Worm (Caenorhabditis elegans) whole organism, mixed stage, embryonic: ENCODE data around the gene tre-4.
A peak's percentile ranks its signal among the peaks of the same experiment; 100 is the strongest.

Experiments
- M03D4.4 ChIP-seq: sonication (generic microtip); optimal IDR thresholded peaks from 2 replicates; lab custom pipeline; 2017; ENCODE audit warnings: mild to moderate bottlenecking, missing genetic modification characterization, missing compliant biosample characterization
- bed-3 ChIP-seq: fragments of 200-800 bp; sonication (Bioruptor generic); optimal IDR thresholded peaks from 3 replicates; lab custom pipeline; 2018; ENCODE audit warnings: mild to moderate bottlenecking, missing genetic modification characterization, moderate library complexity, missing compliant biosample characterization
- blmp-1 ChIP-seq: fragments of 150-350 bp; optimal IDR thresholded peaks from 2 replicates; lab custom pipeline; 2014; ENCODE audit warnings: missing biosample characterization, missing genetic modification characterization
- ceh-39 ChIP-seq: fragments of 150-350 bp; optimal IDR thresholded peaks from 2 replicates; lab custom pipeline; 2014; ENCODE audit warnings: missing biosample characterization, missing genetic modification characterization
- ceh-43 ChIP-seq: fragments of 200-800 bp; sonication (Bioruptor generic); optimal IDR thresholded peaks from 2 replicates; lab custom pipeline; 2018; ENCODE audit warnings: mild to moderate bottlenecking, missing genetic modification characterization, moderate library complexity, missing compliant biosample characterization
- ceh-83 ChIP-seq: fragments of 200-800 bp; sonication (Bioruptor generic); optimal IDR thresholded peaks from 2 replicates; lab custom pipeline; 2018; ENCODE audit warnings: mild to moderate bottlenecking, missing genetic modification characterization, missing compliant biosample characterization
- ces-1 ChIP-seq: fragments of 150-350 bp; optimal IDR thresholded peaks from 2 replicates; lab custom pipeline; 2014; ENCODE audit warnings: missing biosample characterization, missing genetic modification reagents, missing genetic modification characterization
- cnd-1 ChIP-seq: fragments of 200-800 bp; sonication (Bioruptor generic); optimal IDR thresholded peaks from 2 replicates; lab custom pipeline; 2018; ENCODE audit warnings: mild to moderate bottlenecking, missing genetic modification characterization, missing compliant biosample characterization
- drap-1 ChIP-seq: fragments of 200-800 bp; sonication (Bioruptor generic); optimal IDR thresholded peaks from 3 replicates; lab custom pipeline; 2018; ENCODE audit warnings: mild to moderate bottlenecking, missing genetic modification characterization, missing compliant biosample characterization
- elt-1 ChIP-seq: sonication (generic microtip); optimal IDR thresholded peaks from 2 replicates; lab custom pipeline; 2017; ENCODE audit warnings: missing genetic modification characterization, mild to moderate bottlenecking, missing compliant biosample characterization, antibody characterized with exemption, moderate library complexity, borderline replicate concordance; ENCODE audit not compliant: insufficient read depth
- elt-3 ChIP-seq: fragments of 150-350 bp; optimal IDR thresholded peaks from 2 replicates; lab custom pipeline; 2014; ENCODE audit warnings: missing biosample characterization, missing genetic modification characterization
- flh-1 ChIP-seq: fragments of 200-800 bp; sonication (Bioruptor generic); optimal IDR thresholded peaks from 2 replicates; lab custom pipeline; 2018; ENCODE audit warnings: mild to moderate bottlenecking, missing genetic modification characterization, moderate library complexity, missing compliant biosample characterization
- ham-2 ChIP-seq: fragments of 200-800 bp; sonication (Bioruptor generic); optimal IDR thresholded peaks from 2 replicates; lab custom pipeline; 2018; ENCODE audit warnings: mild to moderate bottlenecking, missing genetic modification characterization, missing compliant biosample characterization
- hlh-1 ChIP-seq: fragments of 150-350 bp; optimal IDR thresholded peaks from 2 replicates; lab custom pipeline; 2014; ENCODE audit warnings: missing biosample characterization, missing genetic modification reagents, missing genetic modification characterization
- lin-13 ChIP-seq: fragments of 150-350 bp; optimal IDR thresholded peaks from 2 replicates; lab custom pipeline; 2014; ENCODE audit warnings: missing biosample characterization, missing genetic modification characterization
- lin-32 ChIP-seq: fragments of 200-800 bp; sonication (Bioruptor generic); optimal IDR thresholded peaks from 2 replicates; lab custom pipeline; 2018; ENCODE audit warnings: mild to moderate bottlenecking, missing genetic modification characterization, missing compliant biosample characterization
- lsy-2 ChIP-seq: fragments of 150-350 bp; optimal IDR thresholded peaks from 2 replicates; lab custom pipeline; 2014; ENCODE audit warnings: missing biosample characterization, missing genetic modification characterization
- mab-5 ChIP-seq: fragments of 150-350 bp; optimal IDR thresholded peaks from 2 replicates; lab custom pipeline; 2014; ENCODE audit warnings: missing biosample characterization, missing genetic modification characterization
- mep-1 ChIP-seq: fragments of 150-350 bp; optimal IDR thresholded peaks from 2 replicates; lab custom pipeline; 2017; ENCODE audit warnings: missing biosample characterization, missing genetic modification reagents, missing genetic modification characterization, inconsistent platforms
- mls-2 ChIP-seq: sonication (generic microtip); optimal IDR thresholded peaks from 2 replicates; lab custom pipeline; 2016; ENCODE audit warnings: mild to moderate bottlenecking, missing genetic modification characterization, moderate library complexity, missing compliant biosample characterization
- nhr-12 ChIP-seq: fragments of 150-350 bp; optimal IDR thresholded peaks from 2 replicates; lab custom pipeline; 2014; ENCODE audit warnings: missing biosample characterization, missing genetic modification characterization
- nhr-2 ChIP-seq: fragments of 150-350 bp; optimal IDR thresholded peaks from 2 replicates; lab custom pipeline; 2014; ENCODE audit warnings: missing biosample characterization, missing genetic modification characterization
- nhr-237 ChIP-seq: fragments of 150-350 bp; optimal IDR thresholded peaks from 2 replicates; lab custom pipeline; 2014; ENCODE audit warnings: missing biosample characterization, missing genetic modification characterization
- nhr-28 ChIP-seq: fragments of 150-350 bp; optimal IDR thresholded peaks from 2 replicates; lab custom pipeline; 2014; ENCODE audit warnings: missing biosample characterization, missing genetic modification characterization
- nhr-76 ChIP-seq: sonication (generic microtip); optimal IDR thresholded peaks from 2 replicates; lab custom pipeline; 2017; ENCODE audit warnings: missing biosample characterization, missing genetic modification characterization
- pha-4 ChIP-seq: fragments of 150-350 bp; optimal IDR thresholded peaks from 2 replicates; lab custom pipeline; 2018; ENCODE audit warnings: missing biosample characterization, missing genetic modification reagents, missing genetic modification characterization
- sem-2 ChIP-seq: fragments of 200-800 bp; sonication (Bioruptor generic); optimal IDR thresholded peaks from 2 replicates; lab custom pipeline; 2018; ENCODE audit warnings: mild to moderate bottlenecking, missing genetic modification characterization, missing compliant biosample characterization
- snpc-4 ChIP-seq: fragments of 150-350 bp; optimal IDR thresholded peaks from 2 replicates; lab custom pipeline; 2014; ENCODE audit warnings: missing biosample characterization, missing genetic modification characterization
- sptf-1 ChIP-seq: sonication (generic microtip); optimal IDR thresholded peaks from 2 replicates; lab custom pipeline; 2017; ENCODE audit warnings: mild to moderate bottlenecking, missing genetic modification characterization, moderate library complexity, missing compliant biosample characterization
- tbx-8 ChIP-seq: fragments of 200-800 bp; sonication (Bioruptor generic); optimal IDR thresholded peaks from 2 replicates; lab custom pipeline; 2018; ENCODE audit warnings: mild to moderate bottlenecking, missing genetic modification characterization, moderate library complexity, missing compliant biosample characterization
- unc-120 ChIP-seq: sonication (generic microtip); optimal IDR thresholded peaks from 2 replicates; lab custom pipeline; 2017; ENCODE audit warnings: missing genetic modification characterization, missing compliant biosample characterization; ENCODE audit not compliant: poor library complexity, severe bottlenecking
- unc-39 ChIP-seq: fragments of 150-350 bp; optimal IDR thresholded peaks from 2 replicates; lab custom pipeline; 2014; ENCODE audit warnings: missing biosample characterization, missing genetic modification characterization
- unc-62 ChIP-seq: fragments of 150-350 bp; optimal IDR thresholded peaks from 2 replicates; lab custom pipeline; 2014; ENCODE audit warnings: missing biosample characterization, missing genetic modification reagents, missing genetic modification characterization
- zip-8 ChIP-seq: fragments of 150-350 bp; optimal IDR thresholded peaks from 2 replicates; lab custom pipeline; 2014; ENCODE audit warnings: missing biosample characterization, missing genetic modification characterization
- ztf-11 ChIP-seq: fragments of 150-350 bp; optimal IDR thresholded peaks from 2 replicates; lab custom pipeline; 2014; ENCODE audit warnings: missing biosample characterization, missing genetic modification characterization

The tre-4 gene

ce11 chrX:13511796-13512195, 39.8 kb downstream of the tre-4 start:
- TF ChIP-seq ces-1 (GFP tag; lab: Kevin White, UChicago) (peak; percentile 14), unc-62 (GFP tag; lab: Kevin White, UChicago) (peak; percentile 29), lsy-2 (tag; lab: Kevin White, UChicago) (peak; percentile 8), elt-3 (no peak), ceh-39 (tag; lab: Kevin White, UChicago) (no peak), sem-2 (GFP tag; lab: Kevin White, UChicago) (peak; percentile 72), lin-13 (tag; lab: Kevin White, UChicago) (peak; percentile 17), cnd-1 (tag; lab: Kevin White, UChicago) (peak; percentile 90), snpc-4 (tag; lab: Kevin White, UChicago) (no peak), drap-1 (GFP tag; lab: Kevin White, UChicago) (peak; percentile 84), elt-1 (tag; lab: Kevin White, UChicago) (no peak), nhr-28 (tag; lab: Kevin White, UChicago) (peak; percentile 47), ceh-83 (peak; percentile 80), mab-5 (tag; lab: Kevin White, UChicago) (no peak), nhr-76 (tag; lab: Kevin White, UChicago) (no peak), ham-2 (GFP tag; lab: Kevin White, UChicago) (peak; percentile 44), unc-120 (tag; lab: Kevin White, UChicago) (peak; percentile 86), hlh-1 (no peak), nhr-237 (tag; lab: Kevin White, UChicago) (no peak), ztf-11 (tag; lab: Kevin White, UChicago) (no peak), unc-39 (tag; lab: Kevin White, UChicago) (no peak), lin-32 (GFP tag; lab: Kevin White, UChicago) (peak; percentile 67), nhr-12 (no peak), M03D4.4 (peak; percentile 79), ceh-43 (GFP tag; lab: Kevin White, UChicago) (peak; percentile 82), pha-4 (tag; lab: Kevin White, UChicago) (no peak), mls-2 (peak; percentile 87), tbx-8 (GFP tag; lab: Kevin White, UChicago) (peak; percentile 53), sptf-1 (tag; lab: Kevin White, UChicago) (peak; percentile 87), blmp-1 (tag; lab: Kevin White, UChicago) (no peak), bed-3 (GFP tag; lab: Kevin White, UChicago) (peak; percentile 79), mep-1 (tag; lab: Kevin White, UChicago) (peak; percentile 35), nhr-2 (no peak), flh-1 (GFP tag; lab: Kevin White, UChicago) (peak; percentile 39), zip-8 (tag; lab: Kevin White, UChicago) (no peak)
- TF ChIP-seq, all 35 proteins: peak for 20

- TF ChIP-seq ces-1 (GFP tag; lab: Kevin White, UChicago) (peak; percentile 91), drap-1 (GFP tag; lab: Kevin White, UChicago) (no peak), snpc-4 (tag; lab: Kevin White, UChicago) (no peak), zip-8 (tag; lab: Kevin White, UChicago) (no peak), ceh-39 (tag; lab: Kevin White, UChicago) (no peak), sem-2 (GFP tag; lab: Kevin White, UChicago) (no peak), cnd-1 (tag; lab: Kevin White, UChicago) (no peak), lsy-2 (tag; lab: Kevin White, UChicago) (peak; percentile 49), blmp-1 (tag; lab: Kevin White, UChicago) (no peak), nhr-2 (no peak), tbx-8 (GFP tag; lab: Kevin White, UChicago) (no peak), flh-1 (GFP tag; lab: Kevin White, UChicago) (no peak), sptf-1 (tag; lab: Kevin White, UChicago) (peak; percentile 42), mls-2 (no peak), nhr-237 (tag; lab: Kevin White, UChicago) (peak; percentile 93)
Observed at ce11 chrX:13514384-13514783, 42.4 kb downstream of the tre-4 start.
